Fruit fly (Drosophila melanogaster): Measurements from ENCODE around the gene CG9458.

Gene CG9458

dm6 chr3R:9771519-9771972 lies 48.1 kb downstream of the CG9458 start, which contains the start of gene CG9471 (continued):
- TF ChIP-seq Scr (GFP tag; IDR thresholded peaks at IDR 0.05; ENCODE audit: partially characterized antibody) (no peak), lov (optimal IDR thresholded peaks at IDR 0.05) (no peak), lov (GFP tag; IDR thresholded peaks at IDR 0.05) (peak; percentile 87), tup (GFP tag; optimal IDR thresholded peaks at IDR 0.05) (peak; percentile 77), rib (GFP tag; IDR thresholded peaks at IDR 0.05) (peak; percentile 81), Sox100B (GFP tag; optimal IDR thresholded peaks at IDR 0.05) (peak; percentile 85), hbn (GFP tag; IDR thresholded peaks at IDR 0.05; ENCODE audit: partially characterized antibody) (no peak), B-H2 (GFP tag; optimal IDR thresholded peaks at IDR 0.05) (peak; percentile 91), CG12219 (GFP tag; optimal IDR thresholded peaks at IDR 0.05) (peak; percentile 86), ssp (GFP tag; IDR thresholded peaks at IDR 0.05) (peak; percentile 77), CG10959 (GFP tag; IDR thresholded peaks at IDR 0.05) (peak; percentile 81), CG31388 (GFP tag; optimal IDR thresholded peaks at IDR 0.05) (peak; percentile 57), CG30431 (GFP tag; optimal IDR thresholded peaks at IDR 0.05) (peak; percentile 72), CG11456 (GFP tag; IDR thresholded peaks at IDR 0.05) (peak; percentile 88), ken (GFP tag; IDR thresholded peaks at IDR 0.05) (peak; percentile 77), kni (GFP tag; optimal IDR thresholded peaks at IDR 0.05) (peak; percentile 30), Doc2 (GFP tag; IDR thresholded peaks at IDR 0.05) (peak; percentile 79), amos (GFP tag; IDR thresholded peaks at IDR 0.05; ENCODE audit: partially characterized antibody) (no peak), az2 (GFP tag; optimal IDR thresholded peaks at IDR 0.05) (peak; percentile 93), CG12299 (tag; optimal IDR thresholded peaks at IDR 0.05) (peak; percentile 92), Aef1 (GFP tag; IDR thresholded peaks at IDR 0.05) (peak; percentile 91), CG6272 (GFP tag; IDR thresholded peaks at IDR 0.05) (peak; percentile 87), so (GFP tag; IDR thresholded peaks at IDR 0.05) (peak; percentile 84), zf30C (GFP tag; optimal IDR thresholded peaks at IDR 0.05) (no peak), CG18262 (tag; optimal IDR thresholded peaks at IDR 0.05) (peak; percentile 90), Drgx (GFP tag; IDR thresholded peaks at IDR 0.05) (peak; percentile 94), Dip2 (GFP tag; IDR thresholded peaks at IDR 0.05) (peak; percentile 25; the same call in 1 of the 2 replicates), CG7839 (tag; optimal IDR thresholded peaks at IDR 0.05) (peak; percentile 92), CG10654 (GFP tag; optimal IDR thresholded peaks at IDR 0.05) (peak; percentile 89), CG12236 (GFP tag; optimal IDR thresholded peaks at IDR 0.05) (peak; percentile 81), CG15601 (tag; optimal IDR thresholded peaks at IDR 0.05) (peak; percentile 87), CG34224 (GFP tag; IDR thresholded peaks at IDR 0.05; ENCODE audit: partially characterized antibody) (no peak), jigr1 (GFP tag; IDR thresholded peaks at IDR 0.05) (peak; percentile 80; the same call in 2 of the 3 replicates), CG1603 (tag; optimal IDR thresholded peaks at IDR 0.05) (peak; percentile 84), disco-r (GFP tag; optimal IDR thresholded peaks at IDR 0.05) (peak; percentile 43), CG12071 (GFP tag; optimal IDR thresholded peaks at IDR 0.05) (peak; percentile 88), mld (GFP tag; IDR thresholded peaks at IDR 0.05; ENCODE audit: partially characterized antibody) (no peak), CrebB (tag; optimal IDR thresholded peaks at IDR 0.05) (peak; percentile 88), Doc3 (GFP tag; IDR thresholded peaks at IDR 0.05; ENCODE audit: partially characterized antibody) (no peak), sc (optimal IDR thresholded peaks at IDR 0.05) (no peak), sc (GFP tag; optimal IDR thresholded peaks at IDR 0.05) (peak; percentile 78), dan (GFP tag; IDR thresholded peaks at IDR 0.05) (peak; percentile 69), CG3407 (GFP tag; optimal IDR thresholded peaks at IDR 0.05) (peak; percentile 75), Max (GFP tag; optimal IDR thresholded peaks at IDR 0.05) (peak; percentile 86), CG7928 (GFP tag; optimal IDR thresholded peaks at IDR 0.05) (peak; percentile 59), Hmx (GFP tag; optimal IDR thresholded peaks at IDR 0.05) (peak; percentile 88), wdn (GFP tag; IDR thresholded peaks at IDR 0.05) (peak; percentile 89), CG7357 (GFP tag; IDR thresholded peaks at IDR 0.05) (peak; percentile 83), gsb (GFP tag; IDR thresholded peaks at IDR 0.05) (peak; percentile 80), Bdp1 (GFP tag; optimal IDR thresholded peaks at IDR 0.05) (peak; percentile 78), z (GFP tag; IDR thresholded peaks at IDR 0.05) (peak; percentile 32; the same call in 2 of the 3 replicates), ranshi (GFP tag; IDR thresholded peaks at IDR 0.05) (peak; percentile 94)
